Worm (Caenorhabditis elegans): Measurements from ENCODE around the gene mek-1.
A peak's percentile ranks its signal among the peaks of the same experiment; 100 is the strongest.

Gene mek-1

DNA sequence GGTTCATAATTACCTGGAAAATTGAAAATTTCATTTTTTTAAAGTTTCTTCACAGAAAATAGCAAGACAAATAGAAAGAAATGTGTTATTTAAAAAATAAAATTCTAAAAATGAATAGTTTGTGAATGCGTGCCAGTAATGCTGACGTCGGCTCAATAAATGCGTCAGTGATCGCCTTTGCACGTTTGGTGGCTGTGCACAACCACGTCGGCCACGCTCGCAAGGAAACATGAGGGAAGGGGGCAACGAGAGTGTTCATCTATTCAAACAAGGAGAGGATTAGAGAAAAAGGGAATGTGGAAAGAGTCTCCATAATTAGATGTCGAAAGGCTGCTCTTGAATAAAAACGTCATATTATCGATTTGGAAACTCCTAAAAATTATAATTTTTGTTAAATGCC, 21.9 kb downstream of the mek-1 start, which contains the start of gene uggt-1 (continued):
- TF ChIP-seq tlf-1 (GFP tag; optimal IDR thresholded peaks at IDR 0.05) (peak; percentile 31), B0261.1 (tag; optimal IDR thresholded peaks at IDR 0.05) (peak; percentile 7), egl-44 (GFP tag; IDR thresholded peaks at IDR 0.05) (no peak), attf-5 (GFP tag; optimal IDR thresholded peaks at IDR 0.05) (peak; percentile 93), K11D2.4 (GFP tag; IDR thresholded peaks at IDR 0.05) (peak; percentile 84), somi-1 (GFP tag; optimal IDR thresholded peaks at IDR 0.05) (peak; percentile 72), F33H1.4 (GFP tag; IDR thresholded peaks at IDR 0.05) (no peak), hmg-20 (GFP tag; IDR thresholded peaks at IDR 0.05) (0 out of 2 replicates have a peak, but pooled peaks have one; percentile 44), B0035.1 (tag; optimal IDR thresholded peaks at IDR 0.05) (peak; percentile 22), gei-17 (GFP tag; optimal IDR thresholded peaks at IDR 0.05) (peak; percentile 69), mel-28 (tag; optimal IDR thresholded peaks at IDR 0.05; ENCODE audit: borderline replicate concordance) (no peak), snpc-3.4 (tag; optimal IDR thresholded peaks at IDR 0.05) (peak; percentile 11), bed-1 (GFP tag; IDR thresholded peaks at IDR 0.05) (no peak), rcor-1 (GFP tag; IDR thresholded peaks at IDR 0.05) (peak; percentile 58; the same call in 1 of the 2 replicates), zfh-2 (GFP tag; conservative IDR thresholded peaks at IDR 0.05) (peak; percentile 91), ztf-18 (tag; optimal IDR thresholded peaks at IDR 0.05) (peak; percentile 96), K12H6.12 (tag; optimal IDR thresholded peaks at IDR 0.05) (peak; percentile 83), hmg-1.2 (GFP tag; IDR thresholded peaks at IDR 0.05) (peak; percentile 63), pbrm-1 (GFP tag; IDR thresholded peaks at IDR 0.05) (peak; percentile 85), sea-2 (GFP tag; IDR thresholded peaks at IDR 0.05) (no peak), ztf-3 (GFP tag; optimal IDR thresholded peaks at IDR 0.05) (no peak), cebp-1 (GFP tag; IDR thresholded peaks at IDR 0.05) (peak; percentile 63), cebp-1 (tag; optimal IDR thresholded peaks at IDR 0.05) (peak; percentile 91), ceh-100 (GFP tag; IDR thresholded peaks at IDR 0.05) (peak; percentile 32; the same call in 1 of the 2 replicates), madf-10 (tag; optimal IDR thresholded peaks at IDR 0.05) (peak; percentile 71), let-607 (tag; optimal IDR thresholded peaks at IDR 0.05) (peak; percentile 87)

DNA sequence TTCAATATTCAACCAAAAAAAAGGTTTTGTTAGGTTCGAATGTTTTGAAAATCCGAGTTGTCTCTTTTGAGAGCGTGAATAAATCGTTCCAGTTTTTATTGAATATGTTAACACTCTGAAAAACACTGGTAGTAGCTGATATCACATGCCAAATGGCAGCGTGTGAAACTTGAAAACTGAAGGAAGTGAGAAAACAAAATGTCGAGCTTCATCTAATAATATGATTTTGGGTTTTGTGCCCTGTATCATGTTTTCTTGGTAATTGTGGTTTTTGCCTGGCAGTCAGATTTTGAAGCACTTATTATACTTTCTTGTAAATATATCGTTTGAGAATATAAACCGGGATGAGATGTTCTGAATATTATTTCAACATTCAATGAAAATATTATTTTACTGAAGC, 23.8 kb downstream of the mek-1 start, which contains the start of gene F48E3.6:
Gene F48E3.6 (minus strand): TSS at position 101 of the 400 bp plus-strand sequence.
- no peak for TF ChIP-seq aptf-3 (GFP tag; IDR thresholded peaks at IDR 0.05)
- no peak for TF ChIP-seq F57A8.1 (GFP tag; optimal IDR thresholded peaks at IDR 0.05)
- TF ChIP-seq nhr-120 (GFP tag; IDR thresholded peaks at IDR 0.05): no peak
- TF ChIP-seq hlh-26 (GFP tag; conservative IDR thresholded peaks at IDR 0.05): no peak
- TF ChIP-seq ceh-58 (GFP tag; IDR thresholded peaks at IDR 0.05): no peak
- TF ChIP-seq egl-18 (GFP tag; IDR thresholded peaks at IDR 0.05): no peak
- TF ChIP-seq lin-40 (tag; optimal IDR thresholded peaks at IDR 0.05): no peak
- TF ChIP-seq gei-17 (GFP tag; optimal IDR thresholded peaks at IDR 0.05): no peak
- no peak for TF ChIP-seq ztf-22 (GFP tag; optimal IDR thresholded peaks at IDR 0.05)
- TF ChIP-seq snpc-1.1 (tag; optimal IDR thresholded peaks at IDR 0.05; ENCODE audit: insufficient read depth): no peak
- TF ChIP-seq F33H1.4 (GFP tag; IDR thresholded peaks at IDR 0.05): no peak

DNA sequence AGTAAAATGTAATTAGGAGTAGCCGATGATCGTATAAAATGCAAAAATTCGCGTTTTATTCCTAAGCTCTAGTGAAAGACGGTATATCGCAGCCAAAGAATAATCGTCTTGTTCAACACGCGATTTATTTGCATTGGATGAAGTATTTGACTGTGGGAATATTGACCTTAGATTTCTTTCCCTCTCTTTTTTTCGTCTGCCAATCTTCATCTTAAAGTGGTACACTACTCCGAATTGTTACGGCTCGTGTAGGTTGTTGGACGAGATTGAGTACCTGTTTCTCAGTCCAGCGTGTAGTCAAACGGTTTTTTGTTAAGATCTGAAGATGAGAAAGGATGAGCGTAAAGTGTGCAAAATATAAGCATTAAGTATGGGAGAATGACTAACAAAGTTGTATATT, 27.5 kb downstream of the mek-1 start, which contains the start of gene lgc-11:
Gene lgc-11 (minus strand): TSS at position 101 of the 400 bp plus-strand sequence.
- TF ChIP-seq rpc-1 (optimal IDR thresholded peaks at IDR 0.05) (no peak), rpc-1 (tag; optimal IDR thresholded peaks at IDR 0.05) (no peak), lir-1 (GFP tag; conservative IDR thresholded peaks at IDR 0.05) (no peak), ztf-3 (GFP tag; optimal IDR thresholded peaks at IDR 0.05) (no peak), madf-3 (GFP tag; IDR thresholded peaks at IDR 0.05) (no peak), hsf-1 (GFP tag; IDR thresholded peaks at IDR 0.05) (no peak), gei-17 (GFP tag; optimal IDR thresholded peaks at IDR 0.05) (no peak), die-1 (tag; optimal IDR thresholded peaks at IDR 0.05) (no peak), ZK185.1 (tag; optimal IDR thresholded peaks at IDR 0.05; ENCODE audit: poor library complexity, severe bottlenecking) (no peak), ama-1 (optimal IDR thresholded peaks at IDR 0.05) (no peak), ama-1 (GFP tag; optimal IDR thresholded peaks at IDR 0.05) (no peak), nhr-90 (tag; optimal IDR thresholded peaks at IDR 0.05) (no peak), efl-1 (GFP tag; optimal IDR thresholded peaks at IDR 0.05) (no peak), ztf-22 (GFP tag; optimal IDR thresholded peaks at IDR 0.05) (no peak), C06A6.2 (GFP tag; conservative IDR thresholded peaks at IDR 0.05) (no peak), xnd-1 (tag; optimal IDR thresholded peaks at IDR 0.05) (no peak), B0035.1 (tag; optimal IDR thresholded peaks at IDR 0.05) (no peak), K11D2.4 (GFP tag; IDR thresholded peaks at IDR 0.05) (no peak), ceh-58 (GFP tag; IDR thresholded peaks at IDR 0.05) (no peak)
